Worm (Caenorhabditis elegans) whole organism, young adult: ENCODE results near the gene Y14H12A.1.

ENCODE experiments used
- B0019.2 ChIP-seq: fragments of 200-800 bp; sonication (Bioruptor generic); conservative IDR thresholded peaks from 2 replicates; pipeline ENCODE4 v1.3.6; 2022; ENCODE audit warnings: missing genetic modification reagents, missing genetic modification characterization, missing compliant biosample characterization
- C06A6.2 ChIP-seq: fragments of 200-800 bp; sonication (Bioruptor generic); conservative IDR thresholded peaks from 2 replicates; pipeline ENCODE4 v1.3.6; 2022; ENCODE audit warnings: missing genetic modification characterization, missing compliant biosample characterization
- D2030.7 ChIP-seq: fragments of 200-800 bp; sonication (Bioruptor generic); IDR thresholded peaks from 2 replicates; pipeline ENCODE4 v1.3.6; 2022; ENCODE audit warnings: missing genetic modification reagents, missing genetic modification characterization, missing compliant biosample characterization
- F37B4.10 ChIP-seq: fragments of 200-800 bp; sonication (Bioruptor generic); IDR thresholded peaks from 2 replicates; pipeline ENCODE4 v1.3.6; 2022; ENCODE audit warnings: missing genetic modification characterization, missing compliant biosample characterization
- K11D2.4 ChIP-seq: fragments of 200-800 bp; sonication (Bioruptor generic); IDR thresholded peaks from 2 replicates; pipeline ENCODE4 v1.3.6; 2022; ENCODE audit warnings: missing genetic modification reagents, missing genetic modification characterization, missing compliant biosample characterization
- Y56A3A.18 ChIP-seq: fragments of 200-800 bp; sonication (Bioruptor generic); IDR thresholded peaks from 2 replicates; pipeline ENCODE4 v1.3.6; 2022; ENCODE audit warnings: missing genetic modification reagents, missing genetic modification characterization, missing compliant biosample characterization
- Y67H2A.10 ChIP-seq: fragments of 200-800 bp; sonication (Bioruptor generic); conservative IDR thresholded peaks from 2 replicates; pipeline ENCODE4 v1.3.6; 2022; ENCODE audit warnings: missing genetic modification reagents, missing genetic modification characterization, missing compliant biosample characterization
- akir-1 ChIP-seq: fragments of 200-800 bp; sonication (Bioruptor generic); optimal IDR thresholded peaks from 2 replicates; lab custom pipeline; 2018; ENCODE audit warnings: mild to moderate bottlenecking, missing genetic modification characterization, moderate library complexity, missing compliant biosample characterization
- ama-1 ChIP-seq, 3 experiments: fragments of 150-350 bp in 1 of 3; sonication (generic microtip) in 2 of 3; optimal IDR thresholded peaks; 2 replicates each; lab custom pipeline; 2014 to 2018; ENCODE audit warnings: missing biosample characterization in 2 of 3, missing genetic modification characterization in 2 of 3, missing genetic modification reagents in 2 of 3
- attf-5 ChIP-seq: fragments of 200-800 bp; sonication (Bioruptor generic); optimal IDR thresholded peaks from 2 replicates; lab custom pipeline; 2018; ENCODE audit warnings: mild to moderate bottlenecking, missing genetic modification characterization, missing compliant biosample characterization
- cebp-1 ChIP-seq, 2 experiments: fragments of 200-800 bp in 1 of 2; sonication (Bioruptor generic) in 1 of 2; sonication (generic microtip) in 1 of 2; IDR thresholded peaks in 1 of 2; optimal IDR thresholded peaks in 1 of 2; 2 replicates each; pipeline versions ENCODE4 v1.3.6 to Lab custom; 2017 to 2022; ENCODE audit warnings: missing compliant biosample characterization in 2 of 2, missing genetic modification characterization in 2 of 2, mild to moderate bottlenecking in 1 of 2, missing genetic modification reagents in 1 of 2, moderate library complexity in 1 of 2
- ceh-40 ChIP-seq: fragments of 200-800 bp; sonication (Bioruptor generic); IDR thresholded peaks from 2 replicates; pipeline ENCODE4 v1.3.6; 2022; ENCODE audit warnings: missing genetic modification characterization, missing compliant biosample characterization
- chd-7 ChIP-seq: sonication (generic microtip); optimal IDR thresholded peaks from 2 replicates; lab custom pipeline; 2016; ENCODE audit warnings: mild to moderate bottlenecking, missing genetic modification characterization, moderate library complexity, missing compliant biosample characterization
- egrh-3 ChIP-seq: fragments of 200-800 bp; sonication (Bioruptor generic); IDR thresholded peaks from 2 replicates; pipeline ENCODE4 v1.3.6; 2022; ENCODE audit warnings: missing genetic modification reagents, missing genetic modification characterization, missing compliant biosample characterization
- ekl-4 ChIP-seq: fragments of 200-800 bp; sonication (Bioruptor generic); IDR thresholded peaks from 2 replicates; pipeline ENCODE4 v1.3.6; 2022; ENCODE audit warnings: missing genetic modification reagents, missing genetic modification characterization, missing compliant biosample characterization
- hlh-12 ChIP-seq: sonication (generic microtip); optimal IDR thresholded peaks from 2 replicates; lab custom pipeline; 2016; ENCODE audit warnings: missing genetic modification characterization, missing compliant biosample characterization
- hmg-20 ChIP-seq: fragments of 200-800 bp; sonication (Bioruptor generic); IDR thresholded peaks from 2 replicates; pipeline ENCODE4 v1.3.6; 2022; ENCODE audit warnings: missing genetic modification reagents, missing genetic modification characterization, missing compliant biosample characterization
- hrde-1 ChIP-seq: sonication (generic microtip); optimal IDR thresholded peaks from 2 replicates; lab custom pipeline; 2016; ENCODE audit warnings: missing genetic modification characterization, mild to moderate bottlenecking, missing compliant biosample characterization, moderate library complexity, missing genotype, missing genetic modification reagents, borderline replicate concordance
- lag-1 ChIP-seq: fragments of 200-800 bp; sonication (Bioruptor generic); IDR thresholded peaks from 2 replicates; pipeline ENCODE4 v1.3.6; 2022; ENCODE audit warnings: missing genetic modification reagents, missing genetic modification characterization, missing compliant biosample characterization
- let-607 ChIP-seq, 2 experiments: fragments of 200-800 bp in 1 of 2; sonication (Bioruptor generic) in 1 of 2; sonication (generic microtip) in 1 of 2; optimal IDR thresholded peaks; 2 replicates each; lab custom pipeline; 2016 to 2018; ENCODE audit warnings: mild to moderate bottlenecking in 2 of 2, missing compliant biosample characterization in 2 of 2, missing genetic modification characterization in 2 of 2, moderate library complexity in 2 of 2, missing genotype in 1 of 2
- madf-10 ChIP-seq: sonication (generic microtip); optimal IDR thresholded peaks from 2 replicates; lab custom pipeline; 2016; ENCODE audit warnings: mild to moderate bottlenecking, missing genetic modification characterization, missing compliant biosample characterization
- madf-6 ChIP-seq: fragments of 200-800 bp; sonication (Bioruptor generic); IDR thresholded peaks from 2 replicates; pipeline ENCODE4 v1.3.6; 2022; ENCODE audit warnings: missing genetic modification reagents, missing genetic modification characterization, missing compliant biosample characterization
- nfyb-1 ChIP-seq: fragments of 200-800 bp; sonication (Bioruptor generic); IDR thresholded peaks from 2 replicates; pipeline ENCODE4 v1.3.6; 2022; ENCODE audit warnings: missing genetic modification reagents, missing genetic modification characterization, missing compliant biosample characterization
- nhr-120 ChIP-seq: fragments of 200-800 bp; sonication (Bioruptor generic); IDR thresholded peaks from 2 replicates; pipeline ENCODE4 v1.3.6; 2022; ENCODE audit warnings: missing genetic modification characterization, missing compliant biosample characterization
- nhr-27 ChIP-seq: fragments of 200-800 bp; sonication (Bioruptor generic); optimal IDR thresholded peaks from 2 replicates; lab custom pipeline; 2018; ENCODE audit warnings: mild to moderate bottlenecking, missing genetic modification characterization, moderate library complexity, missing compliant biosample characterization
- nhr-80 ChIP-seq: sonication (generic microtip); optimal IDR thresholded peaks from 2 replicates; lab custom pipeline; 2016; ENCODE audit warnings: missing genetic modification characterization, missing compliant biosample characterization
- rec-8 ChIP-seq, 2 experiments: sonication (generic microtip); optimal IDR thresholded peaks; 2 replicates each; lab custom pipeline; 2016; ENCODE audit warnings: mild to moderate bottlenecking in 2 of 2, missing genetic modification characterization in 2 of 2, missing genetic modification reagents in 2 of 2, missing genotype in 2 of 2, missing biosample characterization in 1 of 2, missing compliant biosample characterization in 1 of 2, moderate library complexity in 1 of 2
- repo-1 ChIP-seq: sonication (generic microtip); optimal IDR thresholded peaks from 2 replicates; lab custom pipeline; 2017; ENCODE audit warnings: mild to moderate bottlenecking, missing genetic modification characterization, missing compliant biosample characterization
- sea-2 ChIP-seq: fragments of 200-800 bp; sonication (Bioruptor generic); IDR thresholded peaks from 2 replicates; pipeline ENCODE4 v1.3.6; 2022; ENCODE audit warnings: missing genetic modification characterization, missing compliant biosample characterization
- snpc-1.1 ChIP-seq: sonication (generic microtip); optimal IDR thresholded peaks from 2 replicates; lab custom pipeline; 2017; ENCODE audit warnings: missing genetic modification characterization, mild to moderate bottlenecking, missing compliant biosample characterization, antibody characterized with exemption, moderate library complexity, missing genotype, missing genetic modification reagents; ENCODE audit not compliant: insufficient read depth
- zfh-2 ChIP-seq: fragments of 200-800 bp; sonication (Bioruptor generic); conservative IDR thresholded peaks from 2 replicates; pipeline ENCODE4 v1.3.6; 2022; ENCODE audit warnings: missing genetic modification reagents, missing genetic modification characterization, missing compliant biosample characterization
- zim-3 ChIP-seq: sonication (generic microtip); optimal IDR thresholded peaks from 2 replicates; lab custom pipeline; 2017; ENCODE audit warnings: mild to moderate bottlenecking, missing genetic modification characterization, moderate library complexity, missing compliant biosample characterization
- ztf-25 ChIP-seq: fragments of 200-800 bp; sonication (Bioruptor generic); IDR thresholded peaks from 2 replicates; pipeline ENCODE4 v1.3.6; 2022; ENCODE audit warnings: missing genetic modification reagents, missing genetic modification characterization, missing compliant biosample characterization
- ztf-3 ChIP-seq: fragments of 200-800 bp; sonication (Bioruptor generic); optimal IDR thresholded peaks from 2 replicates; lab custom pipeline; 2018; ENCODE audit warnings: mild to moderate bottlenecking, missing genetic modification characterization, missing compliant biosample characterization

Y14H12A.1 gene

ce11 chrII:3967061-3967460, 25.9 kb upstream of the Y14H12A.1 start:
- TF ChIP-seq D2030.7 (no peak), ekl-4 (GFP tag; lab: Robert Waterston, UW) (no peak), egrh-3 (peak; percentile 57; the same call in 1 of the 2 replicates)
- TF ChIP-seq, all 124 proteins: peak for 1

ce11 chrII:3968070-3968469, 24.9 kb upstream of the Y14H12A.1 start:
- TF ChIP-seq let-607 (tag; optimal IDR thresholded peaks at IDR 0.05; lab: Kevin White, UChicago) (no peak), madf-6 (no peak), nhr-120 (GFP tag; lab: Robert Waterston, UW) (no peak), repo-1 (tag; lab: Kevin White, UChicago) (no peak), Y56A3A.18 (GFP tag; lab: Robert Waterston, UW) (no peak), B0019.2 (GFP tag; lab: Robert Waterston, UW) (no peak), nhr-27 (no peak), Y67H2A.10 (GFP tag; lab: Robert Waterston, UW) (no peak), chd-7 (no peak), akir-1 (GFP tag; lab: Kevin White, UChicago) (no peak), sea-2 (GFP tag; lab: Robert Waterston, UW) (no peak), ama-1 (optimal IDR thresholded peaks at IDR 0.05; lab: Kevin White, UChicago) (no peak), ama-1 (GFP tag; optimal IDR thresholded peaks at IDR 0.05; lab: Kevin White, UChicago) (no peak), C06A6.2 (GFP tag; lab: Robert Waterston, UW) (no peak), snpc-1.1 (tag; lab: Kevin White, UChicago) (no peak), lag-1 (GFP tag; lab: Robert Waterston, UW) (0 out of 2 replicates have a peak, but pooled peaks have one; percentile 55), F37B4.10 (GFP tag; lab: Robert Waterston, UW) (no peak), hlh-12 (no peak), rec-8 (tag; optimal IDR thresholded peaks at IDR 0.05; lab: Kevin White, UChicago) (no peak), ztf-3 (GFP tag; lab: Kevin White, UChicago) (no peak), hrde-1 (tag; lab: Kevin White, UChicago) (no peak), zfh-2 (GFP tag; lab: Robert Waterston, UW) (peak; percentile 28; the same call in 1 of the 2 replicates), nfyb-1 (no peak), zim-3 (no peak), egrh-3 (peak; percentile 49; the same call in 1 of the 2 replicates), nhr-80 (no peak), attf-5 (no peak)

- TF ChIP-seq egrh-3 (peak; percentile 87), sea-2 (GFP tag; lab: Robert Waterston, UW) (0 out of 2 replicates have a peak, but pooled peaks have one; percentile 5), hmg-20 (GFP tag; lab: Robert Waterston, UW) (no peak), Y67H2A.10 (GFP tag; lab: Robert Waterston, UW) (no peak), zfh-2 (GFP tag; lab: Robert Waterston, UW) (peak; percentile 79; the same call in 1 of the 2 replicates), cebp-1 (GFP tag; IDR thresholded peaks at IDR 0.05; lab: Robert Waterston, UW) (no peak), cebp-1 (tag; optimal IDR thresholded peaks at IDR 0.05; lab: Kevin White, UChicago) (peak; percentile 7), attf-5 (no peak), K11D2.4 (GFP tag; lab: Robert Waterston, UW) (no peak), D2030.7 (no peak), madf-10 (tag; lab: Kevin White, UChicago) (no peak), ceh-40 (GFP tag; lab: Robert Waterston, UW) (no peak), ztf-25 (0 out of 2 replicates have a peak, but pooled peaks have one; percentile 4)
Measured at ce11 chrII:3968808-3969207, 24.2 kb upstream of the Y14H12A.1 start.
